Fruit fly (Drosophila melanogaster) whole organism, embryonic: ENCODE results near the gene Slimp.

Experiments used
- Antp ChIP-seq: fragments of 200-800 bp; sonication (Bioruptor generic); optimal IDR thresholded peaks from 3 replicates; lab custom pipeline; 2016; ENCODE audit warnings: missing biosample characterization, missing genetic modification characterization
- Awh ChIP-seq: fragments of 200-800 bp; sonication (Bioruptor generic); IDR thresholded peaks from 2 replicates; pipeline ENCODE4, ENCODE4 v1.3.6; 2022; ENCODE audit warnings: missing biosample characterization, missing genetic modification characterization
- Blimp-1 ChIP-seq: fragments of 200-800 bp; sonication (Bioruptor generic); optimal IDR thresholded peaks from 3 replicates; lab custom pipeline; 2018; ENCODE audit warnings: missing biosample characterization, missing genetic modification characterization, mild to moderate bottlenecking, moderate library complexity, missing genetic modification reagents
- CG10654 ChIP-seq: fragments of 200-800 bp; sonication (Bioruptor generic); optimal IDR thresholded peaks from 2 replicates; lab custom pipeline; 2016; ENCODE audit warnings: missing biosample characterization, missing genetic modification characterization
- CG11456 ChIP-seq: fragments of 200-800 bp; sonication (Bioruptor generic); IDR thresholded peaks from 3 replicates; pipeline ENCODE4 v1.3.6; 2022; ENCODE audit warnings: missing biosample characterization, missing genetic modification characterization
- CG13296 ChIP-seq: fragments of 200-800 bp; sonication (Bioruptor generic); optimal IDR thresholded peaks from 3 replicates; lab custom pipeline; 2018; ENCODE audit warnings: missing biosample characterization, mild to moderate bottlenecking, missing genetic modification characterization
- CG17186 ChIP-seq: fragments of 200-800 bp; sonication (Bioruptor generic); optimal IDR thresholded peaks from 3 replicates; lab custom pipeline; 2017; ENCODE audit warnings: missing biosample characterization, missing genetic modification reagents, missing genetic modification characterization
- CG2116 ChIP-seq: fragments of 200-800 bp; sonication (Bioruptor generic); optimal IDR thresholded peaks from 3 replicates; lab custom pipeline; 2018; ENCODE audit warnings: missing biosample characterization, mild to moderate bottlenecking, missing genetic modification characterization
- CG30431 ChIP-seq: fragments of 200-800 bp; sonication (Bioruptor generic); optimal IDR thresholded peaks from 2 replicates; lab custom pipeline; 2017; ENCODE audit warnings: missing biosample characterization, missing genetic modification characterization
- CG31224 ChIP-seq: fragments of 200-800 bp; sonication (Bioruptor generic); IDR thresholded peaks from 2 replicates; pipeline ENCODE4 v1.3.6; 2022; ENCODE audit warnings: missing biosample characterization, missing genetic modification characterization
- CG34376 ChIP-seq: fragments of 200-800 bp; sonication (Bioruptor generic); optimal IDR thresholded peaks from 2 replicates; lab custom pipeline; 2018; ENCODE audit warnings: missing biosample characterization, mild to moderate bottlenecking, missing genetic modification characterization
- CG42726 ChIP-seq: fragments of 200-800 bp; sonication (Bioruptor generic); IDR thresholded peaks from 2 replicates; pipeline ENCODE4 v1.3.6; 2022; ENCODE audit warnings: missing biosample characterization, missing genetic modification characterization; ENCODE audit not compliant: partially characterized antibody
- CG6689 ChIP-seq: fragments of 200-800 bp; sonication (Bioruptor generic); IDR thresholded peaks from 2 replicates; pipeline ENCODE4 v1.3.6; 2022; ENCODE audit warnings: missing biosample characterization, missing genetic modification characterization
- CG6791 ChIP-seq: fragments of 200-800 bp; sonication (Bioruptor generic); IDR thresholded peaks from 3 replicates; pipeline ENCODE4 v1.3.6; 2022; ENCODE audit warnings: missing biosample characterization, missing genetic modification characterization; ENCODE audit not compliant: partially characterized antibody
- CG8478 ChIP-seq: fragments of >200 bp; optimal IDR thresholded peaks from 2 replicates; lab custom pipeline; 2018
- CG9215 ChIP-seq: fragments of 200-800 bp; sonication (Bioruptor generic); IDR thresholded peaks from 2 replicates; pipeline ENCODE4 v1.3.6; 2022; ENCODE audit warnings: missing biosample characterization, missing genetic modification characterization
- CG9797 ChIP-seq: fragments of 200-800 bp; sonication (Bioruptor generic); optimal IDR thresholded peaks from 3 replicates; lab custom pipeline; 2018; ENCODE audit warnings: missing biosample characterization, mild to moderate bottlenecking, missing genetic modification characterization
- D ChIP-seq, 2 experiments: fragments of 200-800 bp in 1 of 2; fragments of >200 bp in 1 of 2; sonication (Bioruptor generic) in 1 of 2; optimal IDR thresholded peaks; 2 replicates in 1 of 2; 3 replicates in 1 of 2; lab custom pipeline; 2017; ENCODE audit warnings: mild to moderate bottlenecking in 1 of 2, missing biosample characterization in 1 of 2, missing genetic modification characterization in 1 of 2, missing genetic modification reagents in 1 of 2
- Drgx ChIP-seq: fragments of 200-800 bp; sonication (Bioruptor generic); IDR thresholded peaks from 2 replicates; pipeline ENCODE4 v1.3.6; 2022; ENCODE audit warnings: missing biosample characterization, missing genetic modification characterization
- E2f2 ChIP-seq: fragments of 200-800 bp; sonication (Bioruptor generic); IDR thresholded peaks from 2 replicates; pipeline ENCODE4 v1.3.6; 2022; ENCODE audit warnings: missing biosample characterization, missing genetic modification characterization
- HLH54F ChIP-seq: fragments of 200-800 bp; sonication (Bioruptor generic); optimal IDR thresholded peaks from 3 replicates; lab custom pipeline; 2016; ENCODE audit warnings: missing biosample characterization, missing genetic modification characterization
- Hr39 ChIP-seq: fragments of >200 bp; optimal IDR thresholded peaks from 2 replicates; lab custom pipeline; 2017
- Hr51 ChIP-seq, 2 experiments: fragments of 200-800 bp; sonication (Bioruptor generic); optimal IDR thresholded peaks; 2 replicates in 1 of 2; 3 replicates in 1 of 2; lab custom pipeline; 2016 to 2018; ENCODE audit warnings: missing biosample characterization in 2 of 2, missing genetic modification characterization in 2 of 2, mild to moderate bottlenecking in 1 of 2, moderate library complexity in 1 of 2
- PHDP ChIP-seq: fragments of 200-800 bp; sonication (Bioruptor generic); optimal IDR thresholded peaks from 3 replicates; lab custom pipeline; 2018; ENCODE audit warnings: missing biosample characterization, mild to moderate bottlenecking, missing genetic modification characterization, moderate library complexity
- bowl ChIP-seq: fragments of 200-800 bp; sonication (Bioruptor generic); IDR thresholded peaks from 2 replicates; pipeline ENCODE4 v1.3.6; 2022; ENCODE audit warnings: missing biosample characterization, missing genetic modification characterization
- br ChIP-seq: fragments of >200 bp; optimal IDR thresholded peaks from 2 replicates; lab custom pipeline; 2017
- chinmo ChIP-seq: fragments of 200-800 bp; sonication (Bioruptor generic); IDR thresholded peaks from 4 replicates; pipeline ENCODE4 v1.3.6; 2022; ENCODE audit warnings: missing biosample characterization, missing genetic modification characterization; ENCODE audit not compliant: partially characterized antibody
- chm ChIP-seq: fragments of 200-800 bp; sonication (Bioruptor generic); IDR thresholded peaks from 2 replicates; pipeline ENCODE4 v1.3.6; 2022; ENCODE audit warnings: missing biosample characterization, missing genetic modification characterization
- disco-r ChIP-seq: fragments of 200-800 bp; sonication (Bioruptor generic); optimal IDR thresholded peaks from 2 replicates; lab custom pipeline; 2016; ENCODE audit warnings: missing biosample characterization, missing genetic modification characterization
- grau ChIP-seq: fragments of 200-800 bp; optimal IDR thresholded peaks from 3 replicates; lab custom pipeline; 2019; ENCODE audit warnings: missing biosample characterization, mild to moderate bottlenecking, missing genetic modification characterization, moderate library complexity
- gro ChIP-seq: fragments of 200-800 bp; sonication (Bioruptor generic); optimal IDR thresholded peaks from 2 replicates; lab custom pipeline; 2016; ENCODE audit warnings: missing biosample characterization, missing genetic modification characterization
- her ChIP-seq: fragments of 200-800 bp; sonication (Bioruptor generic); optimal IDR thresholded peaks from 2 replicates; lab custom pipeline; 2016; ENCODE audit warnings: missing biosample characterization, missing genetic modification characterization
- inv ChIP-seq: fragments of 200-800 bp; sonication (Bioruptor generic); IDR thresholded peaks from 2 replicates; pipeline ENCODE4 v1.3.6; 2022; ENCODE audit warnings: missing biosample characterization, missing genetic modification characterization; ENCODE audit not compliant: partially characterized antibody
- ken ChIP-seq: fragments of 200-800 bp; sonication (Bioruptor generic); IDR thresholded peaks from 3 replicates; pipeline ENCODE4 v1.3.6; 2022; ENCODE audit warnings: missing biosample characterization, missing genetic modification characterization
- klu ChIP-seq: fragments of 200-800 bp; sonication (Bioruptor generic); IDR thresholded peaks from 2 replicates; pipeline ENCODE4 v1.3.6; 2022; ENCODE audit warnings: missing biosample characterization, missing genetic modification characterization
- lab ChIP-seq: fragments of 200-800 bp; sonication (Bioruptor generic); optimal IDR thresholded peaks from 3 replicates; lab custom pipeline; 2017; ENCODE audit warnings: missing biosample characterization, missing genetic modification characterization, mild to moderate bottlenecking, moderate library complexity, missing genetic modification reagents
- lola ChIP-seq, 3 experiments: fragments of >200 bp in 2 of 3; fragments of 200-800 bp in 1 of 3; sonication (Bioruptor generic) in 1 of 3; optimal IDR thresholded peaks; 2 replicates each; lab custom pipeline; 2017 to 2019; ENCODE audit warnings: missing biosample characterization in 3 of 3, missing genetic modification characterization in 3 of 3, mild to moderate bottlenecking in 1 of 3, moderate library complexity in 1 of 3
- luna ChIP-seq: fragments of 200-800 bp; sonication (Bioruptor generic); optimal IDR thresholded peaks from 2 replicates; lab custom pipeline; 2016; ENCODE audit warnings: missing biosample characterization, missing genetic modification characterization
- pho ChIP-seq: fragments of 200-800 bp; sonication (Bioruptor generic); optimal IDR thresholded peaks from 2 replicates; lab custom pipeline; 2016; ENCODE audit warnings: missing biosample characterization, missing genetic modification characterization
- pita ChIP-seq: fragments of 200-800 bp; sonication (Bioruptor generic); optimal IDR thresholded peaks from 2 replicates; lab custom pipeline; 2017; ENCODE audit warnings: missing biosample characterization, mild to moderate bottlenecking, missing genetic modification characterization
- prd ChIP-seq, 3 experiments: fragments of >200 bp in 2 of 3; fragments of 200-800 bp in 1 of 3; sonication (Bioruptor generic) in 1 of 3; optimal IDR thresholded peaks in 2 of 3; IDR thresholded peaks in 1 of 3; 2 replicates in 2 of 3; 3 replicates in 1 of 3; pipeline versions ENCODE4 v1.3.6 to Lab custom; 2017 to 2022; ENCODE audit warnings: missing biosample characterization in 1 of 3, missing genetic modification characterization in 1 of 3
- sens ChIP-seq: fragments of 200-800 bp; sonication (Bioruptor generic); peaks from one replicate; lab custom pipeline; 2016; ENCODE audit warnings: missing biosample characterization, missing genetic modification characterization
- tgo ChIP-seq: fragments of 200-800 bp; sonication (Bioruptor generic); IDR thresholded peaks from 3 replicates; pipeline ENCODE4 v1.3.6; 2022; ENCODE audit warnings: missing biosample characterization, missing genetic modification characterization
- tio ChIP-seq: fragments of 200-800 bp; sonication (Bioruptor generic); optimal IDR thresholded peaks from 2 replicates; lab custom pipeline; 2017; ENCODE audit warnings: missing biosample characterization, missing genetic modification characterization, inconsistent platforms
- tll ChIP-seq, 2 experiments: fragments of 200-800 bp in 1 of 2; fragments of >200 bp in 1 of 2; sonication (Bioruptor generic) in 1 of 2; optimal IDR thresholded peaks; 2 replicates each; lab custom pipeline; 2017 to 2019; ENCODE audit warnings: missing biosample characterization in 2 of 2, missing genetic modification characterization in 2 of 2, mild to moderate bottlenecking in 1 of 2, moderate library complexity in 1 of 2
- trh ChIP-seq: fragments of 200-800 bp; sonication (Bioruptor generic); optimal IDR thresholded peaks from 2 replicates; lab custom pipeline; 2016; ENCODE audit warnings: missing biosample characterization, missing genetic modification characterization
- unc-4 ChIP-seq: fragments of 200-800 bp; sonication (Bioruptor generic); IDR thresholded peaks from 2 replicates; pipeline ENCODE4 v1.3.6; 2022; ENCODE audit warnings: missing biosample characterization, missing genetic modification characterization; ENCODE audit not compliant: partially characterized antibody
- wdn ChIP-seq: fragments of 200-800 bp; sonication (Bioruptor generic); IDR thresholded peaks from 2 replicates; pipeline ENCODE4 v1.3.6; 2022; ENCODE audit warnings: missing biosample characterization, missing genetic modification characterization

Slimp gene

DNA sequence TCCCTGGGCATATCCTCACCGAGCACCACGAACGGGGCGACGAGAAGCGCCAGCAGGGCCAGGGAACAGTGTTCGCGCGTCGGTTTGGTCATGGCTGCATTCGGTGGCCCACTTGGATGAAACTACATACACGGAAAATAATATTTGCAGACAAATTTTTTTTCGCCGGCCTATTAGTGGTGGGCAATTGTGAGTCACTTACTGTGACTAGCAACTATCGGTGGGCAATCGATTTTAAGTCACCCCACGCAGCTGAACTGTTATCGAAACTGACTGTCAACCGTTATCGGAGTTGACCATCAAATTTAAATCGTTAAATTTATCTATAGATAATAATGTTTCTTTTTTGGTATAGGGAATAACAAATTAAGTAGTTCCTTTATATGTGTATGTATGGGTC is 20.6 kb upstream of the Slimp start, which contains the start of gene CG5510 (continued):
- TF ChIP-seq luna (GFP tag; lab: Kevin White, UChicago) (no peak), CG6689 (GFP tag; lab: Robert Waterston, UW) (no peak)

DNA sequence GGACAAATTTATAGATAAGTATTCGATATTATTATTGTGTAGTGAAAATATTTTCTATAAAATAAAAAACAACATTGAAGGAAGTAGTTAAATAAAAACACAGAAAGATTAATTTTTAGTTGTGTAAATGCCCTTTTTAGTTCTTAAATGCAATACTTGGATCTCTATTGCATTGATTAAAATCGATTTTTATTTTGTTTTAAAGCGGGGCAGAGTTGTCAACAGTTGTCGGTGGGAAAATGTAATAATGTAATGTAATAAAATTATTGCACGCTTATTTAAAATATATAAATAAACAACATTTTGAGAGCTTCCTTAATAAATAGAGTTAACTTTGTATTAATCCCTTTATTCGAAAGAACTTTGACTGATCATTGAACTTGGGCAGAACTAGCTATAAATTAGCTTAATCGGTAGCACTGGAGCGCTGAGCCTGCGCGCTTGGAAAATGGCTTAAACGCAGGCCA is 14.8 kb upstream of the Slimp start, which contains the start of gene Apc2:
Gene Apc2 (plus strand): TSS at position 411 of the 467 bp plus-strand sequence.
- TF ChIP-seq her (GFP tag; lab: Kevin White, UChicago) (no peak), E2f2 (GFP tag; lab: Robert Waterston, UW) (no peak; the same call in 1 of the 2 replicates), CG8478 (lab: Kevin White, UChicago) (no peak), pita (GFP tag; lab: Kevin White, UChicago) (no peak), pho (GFP tag; lab: Kevin White, UChicago) (peak; percentile 2), inv (GFP tag; lab: Robert Waterston, UW) (no peak), CG10654 (GFP tag; lab: Kevin White, UChicago) (peak; percentile 49), lab (GFP tag; lab: Kevin White, UChicago) (peak; percentile 71), gro (no peak), CG9215 (GFP tag; lab: Robert Waterston, UW) (no peak), chm (GFP tag; lab: Robert Waterston, UW) (peak; percentile 21; the same call in 1 of the 2 replicates), lola (GFP tag; optimal IDR thresholded peaks at IDR 0.05; lab: Kevin White, UChicago) (peak in 1 of 3 experiments; percentile 68), br (lab: Kevin White, UChicago) (no peak), klu (peak; percentile 54), CG31224 (GFP tag; lab: Robert Waterston, UW) (peak; percentile 32; the same call in 1 of the 2 replicates), CG17186 (GFP tag; lab: Kevin White, UChicago) (peak; percentile 52), CG13296 (peak; percentile 41), CG11456 (GFP tag; lab: Robert Waterston, UW) (no peak), trh (GFP tag; lab: Kevin White, UChicago) (no peak), wdn (GFP tag; lab: Robert Waterston, UW) (no peak), ken (GFP tag; lab: Robert Waterston, UW) (peak; percentile 59; the same call in 2 of the 3 replicates), sens (peak; percentile 91), CG6791 (GFP tag; lab: Robert Waterston, UW) (no peak), Drgx (GFP tag; lab: Robert Waterston, UW) (peak; percentile 52; the same call in 1 of the 2 replicates), unc-4 (GFP tag; lab: Robert Waterston, UW) (peak; percentile 71; the same call in 1 of the 2 replicates), prd (optimal IDR thresholded peaks at IDR 0.05; lab: Kevin White, UChicago) (no peak), prd (GFP tag; IDR thresholded peaks at IDR 0.05; lab: Robert Waterston, UW) (peak; percentile 69), disco-r (GFP tag; lab: Kevin White, UChicago) (no peak), CG34376 (GFP tag; lab: Kevin White, UChicago) (peak; percentile 9), grau (tag; lab: Kevin White, UChicago) (peak; percentile 71), CG2116 (GFP tag; lab: Kevin White, UChicago) (peak; percentile 58), tio (GFP tag; lab: Kevin White, UChicago) (no peak), Awh (GFP tag; lab: Robert Waterston, UW) (no peak), Hr39 (lab: Kevin White, UChicago) (no peak), chinmo (GFP tag; lab: Robert Waterston, UW) (no peak), Hr51 (GFP tag; optimal IDR thresholded peaks at IDR 0.05; lab: Kevin White, UChicago) (peak; percentile 3 to 65), CG42726 (no peak), CG30431 (GFP tag; lab: Kevin White, UChicago) (no peak), Blimp-1 (peak; percentile 60), bowl (no peak), Antp (GFP tag; lab: Kevin White, UChicago) (no peak), tll (GFP tag; optimal IDR thresholded peaks at IDR 0.05; lab: Kevin White, UChicago) (no peak), D (optimal IDR thresholded peaks at IDR 0.05; lab: Kevin White, UChicago) (no peak), D (GFP tag; optimal IDR thresholded peaks at IDR 0.05; lab: Kevin White, UChicago) (peak; percentile 16), HLH54F (GFP tag; lab: Kevin White, UChicago) (peak; percentile 36), tgo (GFP tag; lab: Robert Waterston, UW) (peak; percentile 56; the same call in 1 of the 3 replicates), PHDP (tag; lab: Kevin White, UChicago) (peak; percentile 53), CG9797 (GFP tag; lab: Kevin White, UChicago) (no peak)
